Fruit fly (Drosophila melanogaster): ENCODE data around the gene CG34263.
A peak's percentile ranks its signal among the peaks of the same experiment; 100 is the strongest.

CG34263 gene

DNA sequence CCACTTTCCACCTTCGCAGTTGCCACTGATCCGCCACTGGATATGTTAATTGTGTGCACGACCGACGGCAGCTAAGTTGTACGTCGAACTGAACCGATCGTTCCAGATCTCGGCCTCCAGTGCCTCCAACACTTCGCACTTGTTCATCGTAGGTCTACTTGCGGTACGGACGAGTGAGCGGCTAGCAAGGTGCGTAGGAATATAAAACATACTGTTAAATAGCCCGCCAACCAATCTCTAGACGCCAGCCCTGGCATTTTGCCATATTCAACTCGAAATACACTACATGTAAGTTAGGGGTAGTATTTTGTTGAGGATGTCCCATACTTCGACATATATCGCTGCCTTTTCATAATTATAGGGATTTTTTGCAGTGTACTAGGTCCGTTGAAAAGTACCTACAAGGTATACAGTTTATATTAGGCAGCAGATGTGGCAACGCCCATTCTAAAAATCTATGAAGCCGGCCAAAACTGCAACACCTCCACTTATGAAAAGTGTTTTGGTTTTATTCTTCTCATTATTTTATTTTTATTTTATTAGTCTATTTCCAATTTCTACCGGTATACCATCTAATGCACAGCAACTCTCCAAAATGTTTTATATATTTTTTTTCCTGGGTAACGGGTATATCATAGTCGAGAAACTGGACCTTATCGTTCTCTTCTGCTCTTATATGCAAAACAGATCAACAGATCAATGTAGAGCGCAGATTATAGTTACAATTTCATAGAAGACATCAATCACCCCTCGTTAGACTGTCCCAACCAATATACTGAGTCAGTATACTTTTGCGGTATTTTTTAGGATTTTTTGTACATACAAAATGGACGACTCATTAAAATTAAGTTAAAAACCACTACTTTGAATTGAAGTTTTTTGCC lies 42.4 kb downstream of the CG34263 start, which contains the start of the genes pyx and CG33229 (continued):
- TF ChIP-seq pan (optimal IDR thresholded peaks at IDR 0.05) (no peak), pan (GFP tag; optimal IDR thresholded peaks at IDR 0.05 in 1 of 2, IDR thresholded peaks at IDR 0.05 in 1 of 2) (peak in 1 of 2 experiments; percentile 70), CG12391 (tag; optimal IDR thresholded peaks at IDR 0.05) (peak; percentile 87), CG4328 (GFP tag; optimal IDR thresholded peaks at IDR 0.05) (peak; percentile 77), Hmx (GFP tag; optimal IDR thresholded peaks at IDR 0.05) (peak; percentile 75), zf30C (GFP tag; optimal IDR thresholded peaks at IDR 0.05) (peak; percentile 93), row (GFP tag; IDR thresholded peaks at IDR 0.05) (peak; percentile 88), amos (GFP tag; IDR thresholded peaks at IDR 0.05; ENCODE audit: partially characterized antibody) (peak; percentile 17; the same call in 1 of the 2 replicates), CG10979 (tag; optimal IDR thresholded peaks at IDR 0.05) (peak; percentile 73), CG17802 (tag; optimal IDR thresholded peaks at IDR 0.05) (peak; percentile 35), CG10321 (GFP tag; IDR thresholded peaks at IDR 0.05) (peak; percentile 5; the same call in 1 of the 2 replicates), CG6689 (GFP tag; IDR thresholded peaks at IDR 0.05) (peak; percentile 80; the same call in 1 of the 2 replicates), CG7928 (GFP tag; optimal IDR thresholded peaks at IDR 0.05) (peak; percentile 92), CG17359 (tag; optimal IDR thresholded peaks at IDR 0.05) (peak; percentile 78), Nf-YC (tag; optimal IDR thresholded peaks at IDR 0.05) (peak; percentile 81), Six4 (GFP tag; optimal IDR thresholded peaks at IDR 0.05) (peak; percentile 78), CG16779 (GFP tag; IDR thresholded peaks at IDR 0.05) (peak; percentile 85), lab (GFP tag; optimal IDR thresholded peaks at IDR 0.05) (peak; percentile 84), Xrp1 (GFP tag; IDR thresholded peaks at IDR 0.05) (peak; percentile 59), crp (GFP tag; optimal IDR thresholded peaks at IDR 0.05) (peak in 1 of 2 experiments; percentile 30), CG11456 (GFP tag; IDR thresholded peaks at IDR 0.05) (peak; percentile 92), CG31388 (GFP tag; optimal IDR thresholded peaks at IDR 0.05) (peak; percentile 63), CG9215 (GFP tag; IDR thresholded peaks at IDR 0.05) (peak; percentile 87), CG43689 (GFP tag; IDR thresholded peaks at IDR 0.05) (peak; percentile 60), corto (GFP tag; optimal IDR thresholded peaks at IDR 0.05) (no peak), dati (GFP tag; IDR thresholded peaks at IDR 0.05) (no peak), Blimp-1 (GFP tag; optimal IDR thresholded peaks at IDR 0.05) (no peak), crol (GFP tag; IDR thresholded peaks at IDR 0.05) (0 out of 2 replicates have a peak, but pooled peaks have one; percentile 6), CG17612 (GFP tag; IDR thresholded peaks at IDR 0.05) (peak; percentile 50), CG5245 (GFP tag; optimal IDR thresholded peaks at IDR 0.05) (peak; percentile 41), CG13287 (GFP tag; IDR thresholded peaks at IDR 0.05; ENCODE audit: partially characterized antibody) (peak; percentile 28; the same call in 1 of the 2 replicates), Atf3 (GFP tag; optimal IDR thresholded peaks at IDR 0.05) (peak; percentile 80), HmgZ (tag; optimal IDR thresholded peaks at IDR 0.05) (peak; percentile 56), Oaz (GFP tag; IDR thresholded peaks at IDR 0.05) (peak; percentile 66), CG14710 (tag; optimal IDR thresholded peaks at IDR 0.05) (peak; percentile 77), dan (GFP tag; IDR thresholded peaks at IDR 0.05) (0 out of 2 replicates have a peak, but pooled peaks have one; percentile 14), tin (GFP tag; optimal IDR thresholded peaks at IDR 0.05) (peak; percentile 87), so (GFP tag; IDR thresholded peaks at IDR 0.05) (peak; percentile 60; the same call in 1 of the 3 replicates), CG2875 (GFP tag; optimal IDR thresholded peaks at IDR 0.05) (peak; percentile 33), trh (GFP tag; optimal IDR thresholded peaks at IDR 0.05) (peak; percentile 59), vvl (GFP tag; IDR thresholded peaks at IDR 0.05) (peak; percentile 76), CG17385 (GFP tag; optimal IDR thresholded peaks at IDR 0.05) (peak; percentile 68), CG11398 (GFP tag; optimal IDR thresholded peaks at IDR 0.05) (no peak), ash1 (GFP tag; optimal IDR thresholded peaks at IDR 0.05) (no peak), CG12299 (tag; optimal IDR thresholded peaks at IDR 0.05) (peak; percentile 35), hkb (optimal IDR thresholded peaks at IDR 0.05) (peak; percentile 83), hkb (GFP tag; IDR thresholded peaks at IDR 0.05) (peak; percentile 68), Lpt (GFP tag; optimal IDR thresholded peaks at IDR 0.05) (no peak), Ssrp (tag; optimal IDR thresholded peaks at IDR 0.05) (peak; percentile 82)

Measured in whole organism, embryonic.